Fruit fly (Drosophila melanogaster): ENCODE data around the gene alpha-Est3.
A peak's percentile ranks its signal among the peaks of the same experiment; 100 is the strongest.

dm6 chr3R:7504989-7505761 is 36.3 kb downstream of the alpha-Est3 start, which contains the start of gene alpha-Est9:
- TF ChIP-seq Myc (optimal IDR thresholded peaks at IDR 0.05), result no peak
- TF ChIP-seq Abd-B (GFP tag; optimal IDR thresholded peaks at IDR 0.05), result no peak
- TF ChIP-seq Dfd (GFP tag; optimal IDR thresholded peaks at IDR 0.05), result no peak
- TF ChIP-seq usp (GFP tag; optimal IDR thresholded peaks at IDR 0.05), result no peak
- no peak for TF ChIP-seq psq (GFP tag; optimal IDR thresholded peaks at IDR 0.05)
- no peak for TF ChIP-seq HLH106 (tag; optimal IDR thresholded peaks at IDR 0.05)
- peak; percentile 55 for TF ChIP-seq h (GFP tag; optimal IDR thresholded peaks at IDR 0.05)
- no peak for TF ChIP-seq Hnf4 (GFP tag; optimal IDR thresholded peaks at IDR 0.05)
- no peak for TF ChIP-seq Hr78 (GFP tag; optimal IDR thresholded peaks at IDR 0.05)
- TF ChIP-seq OdsH (GFP tag; optimal IDR thresholded peaks at IDR 0.05), result no peak
- peak in 1 of 2 experiments; percentile 4 for TF ChIP-seq foxo (GFP tag; optimal IDR thresholded peaks at IDR 0.05)
- TF ChIP-seq CG32264 (GFP tag; optimal IDR thresholded peaks at IDR 0.05), result no peak
- TF ChIP-seq lola (GFP tag; optimal IDR thresholded peaks at IDR 0.05), result no peak
- TF ChIP-seq Sp1 (GFP tag; optimal IDR thresholded peaks at IDR 0.05), result no peak
